Fruit fly (Drosophila melanogaster): ENCODE results near the gene CG43394.

The CG43394 gene

dm6 chr2L:8165800-8166576 lies 20.4 kb downstream of the CG43394 start:
- TF ChIP-seq CG6854 (GFP tag; optimal IDR thresholded peaks at IDR 0.05) (no peak), CG11762 (GFP tag; optimal IDR thresholded peaks at IDR 0.05; ENCODE audit: insufficient read depth) (no peak), CG8119 (GFP tag; IDR thresholded peaks at IDR 0.05) (no peak), fkh (GFP tag; optimal IDR thresholded peaks at IDR 0.05) (peak; percentile 57), Hr39 (GFP tag; optimal IDR thresholded peaks at IDR 0.05) (no peak), topi (GFP tag; optimal IDR thresholded peaks at IDR 0.05) (no peak), Eip78C (GFP tag) (peak; percentile 2)

- TF ChIP-seq Ets21C (GFP tag; optimal IDR thresholded peaks at IDR 0.05) (no peak), eg (GFP tag; IDR thresholded peaks at IDR 0.05) (peak; percentile 49; the same call in 2 of the 3 replicates), CG15336 (GFP tag; IDR thresholded peaks at IDR 0.05) (peak; percentile 47), esn (GFP tag; optimal IDR thresholded peaks at IDR 0.05) (no peak), Hr4 (GFP tag; optimal IDR thresholded peaks at IDR 0.05) (peak; percentile 53), CG8119 (GFP tag; IDR thresholded peaks at IDR 0.05) (peak; percentile 38; the same call in 2 of the 3 replicates), Eip78C (GFP tag) (peak; percentile 56), achi (GFP tag; optimal IDR thresholded peaks at IDR 0.05) (no peak), pdm3 (GFP tag; optimal IDR thresholded peaks at IDR 0.05) (peak; percentile 16), CG32006 (GFP tag; optimal IDR thresholded peaks at IDR 0.05) (peak; percentile 64), CG3919 (GFP tag; optimal IDR thresholded peaks at IDR 0.05) (no peak), net (GFP tag; optimal IDR thresholded peaks at IDR 0.05) (peak; percentile 40), CG6163 (GFP tag; IDR thresholded peaks at IDR 0.05) (0 out of 3 replicates have a peak, but pooled peaks have one; percentile 35)
These were observed 22.5 kb downstream of the CG43394 start for dm6 chr2L:8168075-8168474.

- TF ChIP-seq CG4318 (GFP tag; optimal IDR thresholded peaks at IDR 0.05) (no peak), CG31627 (GFP tag; optimal IDR thresholded peaks at IDR 0.05) (no peak), lz (GFP tag; optimal IDR thresholded peaks at IDR 0.05) (no peak), CG8119 (GFP tag; IDR thresholded peaks at IDR 0.05) (no peak), CG32006 (GFP tag; optimal IDR thresholded peaks at IDR 0.05) (no peak), acj6 (GFP tag; optimal IDR thresholded peaks at IDR 0.05) (no peak), CG16779 (tag; optimal IDR thresholded peaks at IDR 0.05) (no peak), Met (GFP tag; optimal IDR thresholded peaks at IDR 0.05) (no peak), fd59A (GFP tag; optimal IDR thresholded peaks at IDR 0.05) (no peak), CG7368 (GFP tag; optimal IDR thresholded peaks at IDR 0.05) (no peak)
These were observed 25.1 kb downstream of the CG43394 start for dm6 chr2L:8170600-8171182.

- TF ChIP-seq CG32006 (GFP tag; optimal IDR thresholded peaks at IDR 0.05) (no peak), CG6854 (GFP tag; optimal IDR thresholded peaks at IDR 0.05) (no peak), Ets21C (GFP tag; optimal IDR thresholded peaks at IDR 0.05) (no peak), Ets96B (tag; optimal IDR thresholded peaks at IDR 0.05) (no peak), CG15336 (GFP tag; IDR thresholded peaks at IDR 0.05) (peak; percentile 23; the same call in 1 of the 2 replicates), Sox14 (GFP tag; optimal IDR thresholded peaks at IDR 0.05) (peak; percentile 24), CG8632 (GFP tag; optimal IDR thresholded peaks at IDR 0.05) (no peak), esn (GFP tag; optimal IDR thresholded peaks at IDR 0.05) (no peak), Sox15 (GFP tag; optimal IDR thresholded peaks at IDR 0.05) (no peak), dsx (GFP tag; optimal IDR thresholded peaks at IDR 0.05; ENCODE audit: poor library complexity, severe bottlenecking) (no peak), CG3032 (tag; optimal IDR thresholded peaks at IDR 0.05) (no peak), CG6276 (GFP tag; optimal IDR thresholded peaks at IDR 0.05) (no peak), Gug (GFP tag; IDR thresholded peaks at IDR 0.05) (no peak), CG6163 (GFP tag; IDR thresholded peaks at IDR 0.05) (0 out of 3 replicates have a peak, but pooled peaks have one; percentile 44), net (GFP tag; optimal IDR thresholded peaks at IDR 0.05) (no peak), Eip78C (GFP tag) (no peak), achi (GFP tag; optimal IDR thresholded peaks at IDR 0.05) (no peak), CG10631 (GFP tag; optimal IDR thresholded peaks at IDR 0.05) (no peak)
These were observed 26.0 kb downstream of the CG43394 start for dm6 chr2L:8171544-8171943.

Data from whole organism, prepupa.